Worm (Caenorhabditis elegans) whole organism, L2 larva: ENCODE results near the gene F43C11.10.

Source experiments
- C34F6.9 ChIP-seq: fragments of 150-350 bp; optimal IDR thresholded peaks from 2 replicates; lab custom pipeline; 2014; ENCODE audit warnings: missing biosample characterization, missing genetic modification characterization
- F13H6.1 ChIP-seq: sonication (generic microtip); optimal IDR thresholded peaks from 2 replicates; lab custom pipeline; 2016; ENCODE audit warnings: missing genetic modification characterization, missing compliant biosample characterization
- R02D3.7 ChIP-seq: fragments of 150-350 bp; optimal IDR thresholded peaks from 2 replicates; lab custom pipeline; 2014; ENCODE audit warnings: missing biosample characterization, missing genetic modification characterization
- Y55F3AM.14 ChIP-seq: fragments of 200-800 bp; sonication (Bioruptor generic); optimal IDR thresholded peaks from 2 replicates; lab custom pipeline; 2018; ENCODE audit warnings: mild to moderate bottlenecking, missing genetic modification characterization, missing compliant biosample characterization
- alr-1 ChIP-seq: fragments of 150-350 bp; optimal IDR thresholded peaks from 2 replicates; lab custom pipeline; 2014; ENCODE audit warnings: missing biosample characterization, missing genetic modification characterization
- ama-1 ChIP-seq: fragments of 150-350 bp; optimal IDR thresholded peaks from 2 replicates; lab custom pipeline; 2018; ENCODE audit warnings: inconsistent platforms
- blmp-1 ChIP-seq: sonication (generic microtip); optimal IDR thresholded peaks from 2 replicates; lab custom pipeline; 2017; ENCODE audit warnings: missing genetic modification characterization, mild to moderate bottlenecking, missing compliant biosample characterization, antibody characterized with exemption, moderate library complexity; ENCODE audit not compliant: insufficient read depth
- ceh-16 ChIP-seq: fragments of 150-350 bp; optimal IDR thresholded peaks from 2 replicates; lab custom pipeline; 2014; ENCODE audit warnings: missing biosample characterization, missing genetic modification characterization
- crh-2 ChIP-seq: sonication (generic microtip); optimal IDR thresholded peaks from 2 replicates; lab custom pipeline; 2017; ENCODE audit warnings: missing biosample characterization, missing genetic modification characterization
- dmd-4 ChIP-seq: sonication (generic microtip); optimal IDR thresholded peaks from 2 replicates; lab custom pipeline; 2017; ENCODE audit warnings: missing biosample characterization, missing genetic modification characterization
- egl-27 ChIP-seq: sonication (generic microtip); optimal IDR thresholded peaks from 3 replicates; lab custom pipeline; 2017; ENCODE audit warnings: missing biosample characterization, missing genetic modification reagents, missing genetic modification characterization
- elt-1 ChIP-seq: fragments of 150-350 bp; optimal IDR thresholded peaks from 2 replicates; lab custom pipeline; 2014; ENCODE audit warnings: missing biosample characterization, missing genetic modification characterization
- gmeb-1 ChIP-seq: fragments of 150-350 bp; optimal IDR thresholded peaks from 2 replicates; lab custom pipeline; 2014; ENCODE audit warnings: missing biosample characterization, missing genetic modification characterization
- lin-11 ChIP-seq: fragments of 150-350 bp; sonication (generic microtip); optimal IDR thresholded peaks from 2 replicates; lab custom pipeline; 2014; ENCODE audit warnings: missing biosample characterization, missing genetic modification characterization, inconsistent platforms, mixed read lengths
- lin-13 ChIP-seq: fragments of 150-350 bp; optimal IDR thresholded peaks from 2 replicates; lab custom pipeline; 2014; ENCODE audit warnings: missing biosample characterization, missing genetic modification reagents, missing genetic modification characterization
- lin-39 ChIP-seq: fragments of 150-350 bp; optimal IDR thresholded peaks from 2 replicates; lab custom pipeline; 2014; ENCODE audit warnings: missing biosample characterization, missing genetic modification reagents, missing genetic modification characterization
- lsy-2 ChIP-seq, 2 experiments: fragments of 150-350 bp in 1 of 2; sonication (generic microtip) in 1 of 2; optimal IDR thresholded peaks; 2 replicates each; lab custom pipeline; 2014 to 2017; ENCODE audit warnings: missing biosample characterization in 2 of 2, missing genetic modification characterization in 2 of 2
- mab-5 ChIP-seq: fragments of 150-350 bp; optimal IDR thresholded peaks from 2 replicates; lab custom pipeline; 2014; ENCODE audit warnings: missing biosample characterization, missing genetic modification characterization
- nhr-10 ChIP-seq: sonication (generic microtip); optimal IDR thresholded peaks from 2 replicates; lab custom pipeline; 2017; ENCODE audit warnings: missing biosample characterization, missing genetic modification characterization
- nhr-129 ChIP-seq: fragments of 150-350 bp; optimal IDR thresholded peaks from 2 replicates; lab custom pipeline; 2014; ENCODE audit warnings: missing biosample characterization, missing genetic modification characterization
- nhr-21 ChIP-seq: fragments of 150-350 bp; optimal IDR thresholded peaks from 2 replicates; lab custom pipeline; 2014; ENCODE audit warnings: missing biosample characterization, missing genetic modification characterization
- nhr-237 ChIP-seq: fragments of 150-350 bp; optimal IDR thresholded peaks from 2 replicates; lab custom pipeline; 2014; ENCODE audit warnings: missing biosample characterization, missing genetic modification characterization
- nhr-25 ChIP-seq: fragments of 150-350 bp; sonication (generic microtip); optimal IDR thresholded peaks from 3 replicates; lab custom pipeline; 2014; ENCODE audit warnings: missing biosample characterization, missing genetic modification characterization
- nhr-6 ChIP-seq: fragments of 150-350 bp; optimal IDR thresholded peaks from 2 replicates; lab custom pipeline; 2014; ENCODE audit warnings: missing biosample characterization, missing genetic modification characterization
- nhr-77 ChIP-seq: fragments of 150-350 bp; optimal IDR thresholded peaks from 2 replicates; lab custom pipeline; 2014; ENCODE audit warnings: missing biosample characterization, missing genetic modification characterization
- peb-1 ChIP-seq: fragments of 150-350 bp; optimal IDR thresholded peaks from 2 replicates; lab custom pipeline; 2014; ENCODE audit warnings: missing biosample characterization, missing genetic modification characterization
- sem-4 ChIP-seq: fragments of 150-350 bp; optimal IDR thresholded peaks from 2 replicates; lab custom pipeline; 2014; ENCODE audit warnings: missing biosample characterization, missing genetic modification reagents, missing genetic modification characterization
- skn-1 ChIP-seq: sonication (generic microtip); optimal IDR thresholded peaks from 2 replicates; lab custom pipeline; 2017; ENCODE audit warnings: missing biosample characterization, missing genetic modification characterization
- sma-3 ChIP-seq: sonication (generic microtip); optimal IDR thresholded peaks from 2 replicates; lab custom pipeline; 2016; ENCODE audit warnings: missing genetic modification reagents, missing genetic modification characterization, missing compliant biosample characterization
- sma-9 ChIP-seq, 2 experiments: fragments of 150-350 bp in 1 of 2; sonication (generic microtip) in 1 of 2; optimal IDR thresholded peaks; 2 replicates each; lab custom pipeline; 2014 to 2016; ENCODE audit warnings: missing genetic modification characterization in 2 of 2, mild to moderate bottlenecking in 1 of 2, missing biosample characterization in 1 of 2, missing compliant biosample characterization in 1 of 2, missing genetic modification reagents in 1 of 2, moderate library complexity in 1 of 2
- unc-39 ChIP-seq: fragments of 150-350 bp; optimal IDR thresholded peaks from 2 replicates; lab custom pipeline; 2014; ENCODE audit warnings: missing biosample characterization, missing genetic modification characterization
- unc-55 ChIP-seq: fragments of 150-350 bp; sonication (generic microtip); optimal IDR thresholded peaks from 3 replicates; lab custom pipeline; 2014; ENCODE audit warnings: missing biosample characterization, missing genetic modification reagents, missing genetic modification characterization
- unc-62 ChIP-seq: fragments of 150-350 bp; optimal IDR thresholded peaks from 2 replicates; lab custom pipeline; 2014; ENCODE audit warnings: missing biosample characterization, missing genetic modification reagents, missing genetic modification characterization
- ztf-1 ChIP-seq: fragments of 200-800 bp; sonication (Bioruptor generic); conservative IDR thresholded peaks from 2 replicates; pipeline ENCODE4 v1.3.6; 2022; ENCODE audit warnings: missing genetic modification characterization, missing compliant biosample characterization
- ztf-4 ChIP-seq: fragments of 150-350 bp; optimal IDR thresholded peaks from 2 replicates; lab custom pipeline; 2014; ENCODE audit warnings: missing biosample characterization, missing genetic modification characterization

F43C11.10 gene

ce11 chrII:2352546-2352945 is at the start of gene F43C11.10:
TSS of gene F43C11.10 (minus strand) at chrII:2352646.
- no peak for TF ChIP-seq sma-9 (GFP tag; optimal IDR thresholded peaks at IDR 0.05; lab: Kevin White, UChicago)
- no peak for TF ChIP-seq sma-9 (tag; optimal IDR thresholded peaks at IDR 0.05; lab: Kevin White, UChicago)
- TF ChIP-seq nhr-6 (tag; lab: Kevin White, UChicago), result no peak
- no peak for TF ChIP-seq lin-39 (tag; lab: Kevin White, UChicago)
- no peak for TF ChIP-seq unc-62 (GFP tag; lab: Kevin White, UChicago)
- TF ChIP-seq lsy-2 (tag; optimal IDR thresholded peaks at IDR 0.05; lab: Kevin White, UChicago), result no peak
- TF ChIP-seq F13H6.1 (tag; lab: Kevin White, UChicago), result no peak
- no peak for TF ChIP-seq alr-1 (tag; lab: Kevin White, UChicago)
- TF ChIP-seq elt-1 (tag; lab: Kevin White, UChicago), result no peak

ce11 chrII:2399810-2400209 is 47.4 kb upstream of the F43C11.10 start:
- no peak for TF ChIP-seq Y55F3AM.14 (GFP tag; lab: Kevin White, UChicago)
- TF ChIP-seq nhr-21 (tag; lab: Kevin White, UChicago), result peak; percentile 77

- TF ChIP-seq sma-9 (GFP tag; optimal IDR thresholded peaks at IDR 0.05; lab: Kevin White, UChicago) (no peak), sma-9 (tag; optimal IDR thresholded peaks at IDR 0.05; lab: Kevin White, UChicago) (no peak), nhr-129 (tag; lab: Kevin White, UChicago) (no peak), egl-27 (no peak), R02D3.7 (no peak), peb-1 (tag; lab: Kevin White, UChicago) (no peak), lin-13 (GFP tag; lab: Kevin White, UChicago) (no peak), ceh-16 (tag; lab: Kevin White, UChicago) (no peak), nhr-77 (tag; lab: Kevin White, UChicago) (no peak), nhr-25 (tag; lab: Kevin White, UChicago) (no peak), nhr-10 (tag; lab: Kevin White, UChicago) (no peak), unc-55 (GFP tag; lab: Kevin White, UChicago) (no peak), dmd-4 (tag; lab: Kevin White, UChicago) (no peak)
These were observed 46.4 kb upstream of the F43C11.10 start, which contains the start of gene F16G10.14 for ce11 chrII:2398884-2399283. TSS of gene F16G10.14 (minus strand) at chrII:2398984.

- TF ChIP-seq mab-5 (tag; lab: Kevin White, UChicago) (no peak), crh-2 (tag; lab: Kevin White, UChicago) (no peak), sem-4 (no peak), ama-1 (no peak), lin-13 (GFP tag; lab: Kevin White, UChicago) (no peak), ztf-1 (GFP tag; lab: Robert Waterston, UW) (no peak), F13H6.1 (tag; lab: Kevin White, UChicago) (no peak), unc-55 (GFP tag; lab: Kevin White, UChicago) (no peak), lsy-2 (tag; optimal IDR thresholded peaks at IDR 0.05; lab: Kevin White, UChicago) (no peak), sma-9 (GFP tag; optimal IDR thresholded peaks at IDR 0.05; lab: Kevin White, UChicago) (no peak), sma-9 (tag; optimal IDR thresholded peaks at IDR 0.05; lab: Kevin White, UChicago) (no peak), nhr-6 (tag; lab: Kevin White, UChicago) (no peak), lin-11 (no peak), dmd-4 (tag; lab: Kevin White, UChicago) (no peak), C34F6.9 (tag; lab: Kevin White, UChicago) (no peak), nhr-237 (tag; lab: Kevin White, UChicago) (no peak), R02D3.7 (no peak), unc-39 (no peak), sma-3 (GFP tag; lab: Kevin White, UChicago) (no peak), lin-39 (tag; lab: Kevin White, UChicago) (no peak)
- TF ChIP-seq, all 48 proteins: peak for 0
These were observed 43.4 kb upstream of the F43C11.10 start, which contains the start of gene F16G10.13 for ce11 chrII:2395864-2396263. TSS of gene F16G10.13 (minus strand) at chrII:2395964.

ce11 chrII:2393821-2394220 is 41.4 kb upstream of the F43C11.10 start, which contains the start of gene F16G10.11:
TSS of gene F16G10.11 (minus strand) at chrII:2393921.
- TF ChIP-seq nhr-129 (tag; lab: Kevin White, UChicago) (no peak), gmeb-1 (tag; lab: Kevin White, UChicago) (no peak), skn-1 (tag; lab: Kevin White, UChicago) (no peak), C34F6.9 (tag; lab: Kevin White, UChicago) (no peak), ztf-4 (tag; lab: Kevin White, UChicago) (no peak), nhr-21 (tag; lab: Kevin White, UChicago) (no peak), blmp-1 (no peak), unc-62 (GFP tag; lab: Kevin White, UChicago) (no peak), ama-1 (no peak), nhr-237 (tag; lab: Kevin White, UChicago) (no peak), sma-3 (GFP tag; lab: Kevin White, UChicago) (no peak), elt-1 (tag; lab: Kevin White, UChicago) (no peak), Y55F3AM.14 (GFP tag; lab: Kevin White, UChicago) (no peak), sma-9 (GFP tag; optimal IDR thresholded peaks at IDR 0.05; lab: Kevin White, UChicago) (no peak), sma-9 (tag; optimal IDR thresholded peaks at IDR 0.05; lab: Kevin White, UChicago) (no peak)
